Fruit fly (Drosophila melanogaster) whole organism, embryonic: Measurements from ENCODE around the gene CG31808.
A peak's percentile ranks its signal among the peaks of the same experiment; 100 is the strongest.

Source experiments
- Adf1 ChIP-seq: fragments of 200-800 bp; sonication (Bioruptor generic); IDR thresholded peaks from 2 replicates; pipeline ENCODE4 v1.3.6; 2022; ENCODE audit warnings: missing biosample characterization, missing genetic modification characterization
- BEAF-32 ChIP-seq: fragments of 200-800 bp; sonication (Bioruptor generic); optimal IDR thresholded peaks from 3 replicates; lab custom pipeline; 2017; ENCODE audit warnings: missing biosample characterization, missing genetic modification characterization, mild to moderate bottlenecking, moderate library complexity, missing genetic modification reagents
- CG12155 ChIP-seq: fragments of 200-800 bp; sonication (Bioruptor generic); optimal IDR thresholded peaks from 3 replicates; lab custom pipeline; 2016; ENCODE audit warnings: missing biosample characterization, missing genetic modification characterization
- CG12299 ChIP-seq: fragments of 200-800 bp; sonication (Bioruptor generic); optimal IDR thresholded peaks from 2 replicates; lab custom pipeline; 2018; ENCODE audit warnings: missing biosample characterization, mild to moderate bottlenecking, missing genetic modification characterization
- CG12942 ChIP-seq: fragments of 200-800 bp; sonication (Bioruptor generic); optimal IDR thresholded peaks from 3 replicates; lab custom pipeline; 2016; ENCODE audit warnings: missing biosample characterization, missing genetic modification characterization
- CG13296 ChIP-seq: fragments of 200-800 bp; sonication (Bioruptor generic); optimal IDR thresholded peaks from 3 replicates; lab custom pipeline; 2018; ENCODE audit warnings: missing biosample characterization, mild to moderate bottlenecking, missing genetic modification characterization
- CG1529 ChIP-seq: fragments of 200-800 bp; sonication (Bioruptor generic); optimal IDR thresholded peaks from 3 replicates; lab custom pipeline; 2018; ENCODE audit warnings: missing biosample characterization, missing genetic modification characterization
- CG15514 ChIP-seq: fragments of 200-800 bp; sonication (Bioruptor generic); optimal IDR thresholded peaks from 3 replicates; lab custom pipeline; 2017; ENCODE audit warnings: missing biosample characterization, missing genetic modification characterization, mild to moderate bottlenecking, moderate library complexity, missing genetic modification reagents
- CG16779 ChIP-seq: fragments of 200-800 bp; sonication (Bioruptor generic); IDR thresholded peaks from 2 replicates; pipeline ENCODE4 v1.3.6; 2022; ENCODE audit warnings: missing biosample characterization, missing genetic modification characterization
- CG4730 ChIP-seq: fragments of 200-800 bp; sonication (Bioruptor generic); IDR thresholded peaks from 2 replicates; pipeline ENCODE4 v1.3.6; 2022; ENCODE audit warnings: missing biosample characterization, missing genetic modification characterization
- CG7963 ChIP-seq: fragments of 200-800 bp; sonication (Bioruptor generic); IDR thresholded peaks from 3 replicates; pipeline ENCODE4 v1.3.6; 2022; ENCODE audit warnings: missing biosample characterization, missing genetic modification characterization; ENCODE audit not compliant: partially characterized antibody
- CG8089 ChIP-seq: fragments of 200-800 bp; sonication (Bioruptor generic); optimal IDR thresholded peaks from 3 replicates; lab custom pipeline; 2016; ENCODE audit warnings: missing biosample characterization, missing genetic modification characterization
- CG8290 ChIP-seq, 3 experiments: fragments of 200-800 bp; sonication (Bioruptor generic); optimal IDR thresholded peaks; 2 replicates each; lab custom pipeline; 2016 to 2019; ENCODE audit warnings: missing biosample characterization in 3 of 3, missing genetic modification characterization in 3 of 3, mild to moderate bottlenecking in 2 of 3, moderate library complexity in 1 of 3
- CG8924 ChIP-seq: fragments of 200-800 bp; optimal IDR thresholded peaks from 3 replicates; lab custom pipeline; 2019; ENCODE audit warnings: missing biosample characterization, mild to moderate bottlenecking, missing genetic modification characterization, moderate library complexity
- CG9437 ChIP-seq: fragments of 200-800 bp; sonication (Bioruptor generic); optimal IDR thresholded peaks from 2 replicates; lab custom pipeline; 2018; ENCODE audit warnings: missing biosample characterization, mild to moderate bottlenecking, missing genetic modification characterization
- CG9797 ChIP-seq: fragments of 200-800 bp; sonication (Bioruptor generic); optimal IDR thresholded peaks from 3 replicates; lab custom pipeline; 2018; ENCODE audit warnings: missing biosample characterization, mild to moderate bottlenecking, missing genetic modification characterization
- Camta ChIP-seq: fragments of 200-800 bp; sonication (Bioruptor generic); optimal IDR thresholded peaks from 2 replicates; lab custom pipeline; 2016; ENCODE audit warnings: missing biosample characterization, missing genetic modification characterization
- Chrac-16 ChIP-seq: fragments of 200-800 bp; sonication (Bioruptor generic); optimal IDR thresholded peaks from 3 replicates; lab custom pipeline; 2016; ENCODE audit warnings: missing biosample characterization, missing genetic modification characterization
- CkIIα-i1 ChIP-seq: fragments of 200-800 bp; sonication (Bioruptor generic); IDR thresholded peaks from 2 replicates; pipeline ENCODE4 v1.3.6; 2022; ENCODE audit warnings: missing biosample characterization, missing genetic modification characterization
- Dref ChIP-seq: fragments of 200-800 bp; sonication (Bioruptor generic); IDR thresholded peaks from 2 replicates; pipeline ENCODE4 v1.3.6; 2022; ENCODE audit warnings: missing biosample characterization, missing genetic modification characterization
- Gsc ChIP-seq: fragments of 200-800 bp; sonication (Bioruptor generic); IDR thresholded peaks from 2 replicates; pipeline ENCODE4 v1.3.6; 2022; ENCODE audit warnings: missing biosample characterization, missing genetic modification characterization
- HmgZ ChIP-seq: fragments of 200-800 bp; sonication (Bioruptor generic); optimal IDR thresholded peaks from 2 replicates; lab custom pipeline; 2018; ENCODE audit warnings: missing biosample characterization, mild to moderate bottlenecking, missing genetic modification characterization
- Hr3 ChIP-seq: fragments of 200-800 bp; sonication (Bioruptor generic); optimal IDR thresholded peaks from 3 replicates; lab custom pipeline; 2016; ENCODE audit warnings: missing biosample characterization, missing genetic modification characterization
- Nf-YA ChIP-seq: fragments of 200-800 bp; sonication (Bioruptor generic); IDR thresholded peaks from 2 replicates; pipeline ENCODE4 v1.3.6; 2022; ENCODE audit warnings: missing biosample characterization, missing genetic modification characterization
- Oli ChIP-seq: fragments of 200-800 bp; sonication (Bioruptor generic); optimal IDR thresholded peaks from 2 replicates; lab custom pipeline; 2018; ENCODE audit warnings: missing biosample characterization, mild to moderate bottlenecking, missing genetic modification characterization, moderate library complexity
- Pdp1 ChIP-seq, 2 experiments: fragments of 200-800 bp; sonication (Bioruptor generic); optimal IDR thresholded peaks; 3 replicates each; lab custom pipeline; 2016; ENCODE audit warnings: missing biosample characterization in 2 of 2, missing genetic modification characterization in 2 of 2, mild to moderate bottlenecking in 1 of 2, moderate library complexity in 1 of 2
- Xbp1 ChIP-seq: fragments of 200-800 bp; sonication (Bioruptor generic); optimal IDR thresholded peaks from 3 replicates; lab custom pipeline; 2016; ENCODE audit warnings: missing biosample characterization, mild to moderate bottlenecking, missing genetic modification characterization
- aop ChIP-seq: fragments of 200-800 bp; sonication (Bioruptor generic); IDR thresholded peaks from 2 replicates; pipeline ENCODE4 v1.3.6; 2022; ENCODE audit warnings: missing biosample characterization, missing genetic modification characterization
- bbx ChIP-seq: fragments of 200-800 bp; sonication (Bioruptor generic); IDR thresholded peaks from 2 replicates; pipeline ENCODE4 v1.3.6; 2022; ENCODE audit warnings: missing biosample characterization, missing genetic modification characterization; ENCODE audit not compliant: partially characterized antibody
- btn ChIP-seq: fragments of 200-800 bp; sonication (Bioruptor generic); optimal IDR thresholded peaks from 2 replicates; lab custom pipeline; 2016; ENCODE audit warnings: missing biosample characterization, missing genetic modification characterization
- chn ChIP-seq: fragments of 200-800 bp; sonication (Bioruptor generic); optimal IDR thresholded peaks from 2 replicates; lab custom pipeline; 2016; ENCODE audit warnings: missing biosample characterization, missing genetic modification characterization
- dm ChIP-seq: fragments of 200-800 bp; sonication (Bioruptor generic); optimal IDR thresholded peaks from 3 replicates; lab custom pipeline; 2016; ENCODE audit warnings: missing biosample characterization, missing genetic modification characterization
- esg ChIP-seq: fragments of 200-800 bp; sonication (Bioruptor generic); conservative IDR thresholded peaks from 2 replicates; pipeline ENCODE4 v1.3.6; 2022; ENCODE audit warnings: missing biosample characterization, missing genetic modification characterization
- fd96Cb ChIP-seq: fragments of 200-800 bp; sonication (Bioruptor generic); optimal IDR thresholded peaks from 2 replicates; lab custom pipeline; 2018; ENCODE audit warnings: missing biosample characterization, mild to moderate bottlenecking, missing genetic modification characterization, moderate library complexity
- h ChIP-seq: fragments of >200 bp; optimal IDR thresholded peaks from 2 replicates; lab custom pipeline; 2017
- hkb ChIP-seq, 2 experiments: fragments of 200-800 bp in 1 of 2; fragments of >200 bp in 1 of 2; sonication (Bioruptor generic) in 1 of 2; IDR thresholded peaks in 1 of 2; optimal IDR thresholded peaks in 1 of 2; 2 replicates each; pipeline versions ENCODE4 v1.3.6 to Lab custom; 2017 to 2022; ENCODE audit warnings: missing biosample characterization in 1 of 2, missing genetic modification characterization in 1 of 2
- klu ChIP-seq: fragments of 200-800 bp; sonication (Bioruptor generic); IDR thresholded peaks from 2 replicates; pipeline ENCODE4 v1.3.6; 2022; ENCODE audit warnings: missing biosample characterization, missing genetic modification characterization
- org-1 ChIP-seq: fragments of 200-800 bp; sonication (Bioruptor generic); optimal IDR thresholded peaks from 2 replicates; lab custom pipeline; 2017; ENCODE audit warnings: missing biosample characterization, missing genetic modification characterization
- pita ChIP-seq: fragments of 200-800 bp; sonication (Bioruptor generic); optimal IDR thresholded peaks from 2 replicates; lab custom pipeline; 2017; ENCODE audit warnings: missing biosample characterization, mild to moderate bottlenecking, missing genetic modification characterization
- rib ChIP-seq: fragments of 200-800 bp; sonication (Bioruptor generic); IDR thresholded peaks from 2 replicates; pipeline ENCODE4 v1.3.6; 2022; ENCODE audit warnings: missing biosample characterization, missing genetic modification characterization
- row ChIP-seq: fragments of 200-800 bp; sonication (Bioruptor generic); IDR thresholded peaks from 3 replicates; pipeline ENCODE4 v1.3.6; 2022; ENCODE audit warnings: missing biosample characterization, missing genetic modification characterization
- sd ChIP-seq: fragments of 200-800 bp; sonication (Bioruptor generic); optimal IDR thresholded peaks from 3 replicates; lab custom pipeline; 2018; ENCODE audit warnings: missing biosample characterization, mild to moderate bottlenecking, missing genetic modification characterization, moderate library complexity
- seq ChIP-seq: fragments of 200-800 bp; sonication (Bioruptor generic); IDR thresholded peaks from 2 replicates; pipeline ENCODE4 v1.3.6; 2022; ENCODE audit warnings: missing biosample characterization, missing genetic modification characterization
- slou ChIP-seq: fragments of 200-800 bp; sonication (Bioruptor generic); optimal IDR thresholded peaks from 3 replicates; lab custom pipeline; 2016; ENCODE audit warnings: missing biosample characterization, missing genetic modification characterization
- slp2 ChIP-seq: fragments of 200-800 bp; sonication (Bioruptor generic); optimal IDR thresholded peaks from 2 replicates; lab custom pipeline; 2016; ENCODE audit warnings: missing biosample characterization, missing genetic modification characterization
- tx ChIP-seq: fragments of 200-800 bp; sonication (Bioruptor generic); optimal IDR thresholded peaks from 2 replicates; lab custom pipeline; 2016; ENCODE audit warnings: missing biosample characterization, missing genetic modification characterization
- zfh2 ChIP-seq: fragments of 200-800 bp; sonication (Bioruptor generic); optimal IDR thresholded peaks from 2 replicates; lab custom pipeline; 2016; ENCODE audit warnings: missing biosample characterization, missing genetic modification characterization

CG31808 gene

DNA sequence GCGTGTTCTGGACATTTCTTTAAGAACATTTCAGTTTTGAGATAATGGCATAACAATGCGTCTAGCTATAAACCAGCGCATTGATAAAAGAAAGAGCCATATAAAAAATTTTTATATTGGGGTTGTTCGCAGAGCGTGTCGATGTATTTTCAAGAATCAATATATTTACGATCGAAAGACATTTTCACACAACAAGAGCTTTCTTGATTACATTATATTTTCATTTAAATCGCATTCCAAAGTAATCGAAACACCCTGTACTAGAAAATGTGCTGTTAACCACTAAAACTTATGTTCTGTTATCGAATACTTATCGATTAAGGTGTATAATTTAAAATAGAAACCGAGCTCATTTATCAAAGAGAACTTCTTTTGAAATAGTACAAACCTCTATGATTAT lies 12.2 kb downstream of the CG31808 start (continued):
- peak; percentile 19; the same call in 1 of the 2 replicates for TF ChIP-seq bbx (GFP tag; lab: Robert Waterston, UW)
- no peak for TF ChIP-seq CG9797 (GFP tag; lab: Kevin White, UChicago)
- TF ChIP-seq CG4730 (GFP tag; lab: Robert Waterston, UW), result no peak
- peak; percentile 37 for TF ChIP-seq Chrac-16 (GFP tag; lab: Kevin White, UChicago)
- no peak for TF ChIP-seq CG13296
- peak; percentile 53 for TF ChIP-seq Xbp1 (GFP tag; lab: Kevin White, UChicago)
- TF ChIP-seq CG8290 (GFP tag; optimal IDR thresholded peaks at IDR 0.05; lab: Kevin White, UChicago), result no peak
- TF ChIP-seq CG8290 (tag; optimal IDR thresholded peaks at IDR 0.05; lab: Kevin White, UChicago), result peak in 1 of 2 experiments; percentile 47
- TF ChIP-seq CG1529 (GFP tag; lab: Kevin White, UChicago), result peak; percentile 19
- TF ChIP-seq hkb (optimal IDR thresholded peaks at IDR 0.05; lab: Kevin White, UChicago), result no peak
- peak; percentile 69 for TF ChIP-seq hkb (GFP tag; IDR thresholded peaks at IDR 0.05; lab: Robert Waterston, UW)
- TF ChIP-seq CG12155 (GFP tag; lab: Kevin White, UChicago), result peak; percentile 38
- TF ChIP-seq seq (GFP tag; lab: Robert Waterston, UW), result peak; percentile 41; the same call in 1 of the 2 replicates
- TF ChIP-seq Nf-YA (GFP tag; lab: Robert Waterston, UW), result no peak
- peak; percentile 27 for TF ChIP-seq Hr3 (GFP tag; lab: Kevin White, UChicago)
- TF ChIP-seq rib (GFP tag; lab: Robert Waterston, UW), result no peak
- TF ChIP-seq row, result peak; percentile 60
- TF ChIP-seq CG12299 (tag; lab: Kevin White, UChicago), result peak; percentile 11
- TF ChIP-seq Adf1 (GFP tag; lab: Robert Waterston, UW), result no peak
- peak; percentile 21; the same call in 1 of the 2 replicates for TF ChIP-seq esg (GFP tag; lab: Robert Waterston, UW)
- no peak for TF ChIP-seq CG15514
- no peak for TF ChIP-seq CG16779
- TF ChIP-seq CG8089, result peak; percentile 13
- TF ChIP-seq HmgZ, result peak; percentile 29
- peak; percentile 18 to 52 for TF ChIP-seq Pdp1 (GFP tag; optimal IDR thresholded peaks at IDR 0.05; lab: Kevin White, UChicago)
- no peak for TF ChIP-seq CG12942 (GFP tag; lab: Kevin White, UChicago)
- TF ChIP-seq Oli (tag; lab: Kevin White, UChicago), result peak; percentile 55
- TF ChIP-seq btn (GFP tag; lab: Kevin White, UChicago), result no peak
- TF ChIP-seq tx (GFP tag; lab: Kevin White, UChicago), result peak; percentile 19
- TF ChIP-seq Camta, result peak; percentile 53
- no peak for TF ChIP-seq CG8924 (tag; lab: Kevin White, UChicago)
- peak; percentile 11 for TF ChIP-seq chn (GFP tag; lab: Kevin White, UChicago)
- no peak for TF ChIP-seq CG7963
- peak; percentile 36 for TF ChIP-seq klu (GFP tag; lab: Robert Waterston, UW)
- no peak for TF ChIP-seq pita (GFP tag; lab: Kevin White, UChicago)
- no peak for TF ChIP-seq fd96Cb (tag; lab: Kevin White, UChicago)
- no peak for TF ChIP-seq CkIIα-i1 (GFP tag; lab: Robert Waterston, UW)
- no peak for TF ChIP-seq dm (GFP tag; lab: Kevin White, UChicago)
- peak; percentile 84 for TF ChIP-seq sd (tag; lab: Kevin White, UChicago)
- TF ChIP-seq BEAF-32 (GFP tag; lab: Kevin White, UChicago), result no peak
- no peak for TF ChIP-seq Gsc (GFP tag; lab: Robert Waterston, UW)
- no peak for TF ChIP-seq h
- no peak for TF ChIP-seq org-1 (GFP tag; lab: Kevin White, UChicago)
- TF ChIP-seq slp2 (GFP tag; lab: Kevin White, UChicago), result no peak
- peak; percentile 59 for TF ChIP-seq zfh2 (GFP tag; lab: Kevin White, UChicago)
- TF ChIP-seq CG9437 (GFP tag; lab: Kevin White, UChicago), result no peak
- no peak for TF ChIP-seq aop (GFP tag; lab: Robert Waterston, UW)
- TF ChIP-seq slou (GFP tag; lab: Kevin White, UChicago), result peak; percentile 18
- TF ChIP-seq Dref (GFP tag; lab: Robert Waterston, UW), result peak; percentile 59
